Fruit fly (Drosophila melanogaster) whole organism, prepupa: Measurements from ENCODE around the gene yps.

Experiments
- Blimp-1 ChIP-seq: fragments of 200-800 bp; sonication (Bioruptor generic); optimal IDR thresholded peaks from 3 replicates; lab custom pipeline; 2017; ENCODE audit warnings: missing biosample characterization, missing genetic modification characterization, mild to moderate bottlenecking, moderate library complexity, missing genetic modification reagents
- CG10631 ChIP-seq: fragments of 200-800 bp; sonication (Bioruptor generic); optimal IDR thresholded peaks from 2 replicates; lab custom pipeline; 2016; ENCODE audit warnings: missing biosample characterization, missing genetic modification characterization
- CG10669 ChIP-seq: fragments of 200-800 bp; sonication (Bioruptor generic); optimal IDR thresholded peaks from 3 replicates; lab custom pipeline; 2018; ENCODE audit warnings: missing biosample characterization, mild to moderate bottlenecking, missing genetic modification characterization, moderate library complexity
- CG11294 ChIP-seq: fragments of 200-800 bp; sonication (Bioruptor generic); IDR thresholded peaks from 2 replicates; pipeline ENCODE4 v1.3.6; 2022; ENCODE audit warnings: missing biosample characterization, missing genetic modification characterization
- CG11762 ChIP-seq: fragments of 200-800 bp; sonication (Bioruptor generic); optimal IDR thresholded peaks from 3 replicates; lab custom pipeline; 2016; ENCODE audit warnings: missing biosample characterization, missing genetic modification characterization; ENCODE audit not compliant: insufficient read depth
- CG11902 ChIP-seq: fragments of 200-800 bp; sonication (Bioruptor generic); optimal IDR thresholded peaks from 3 replicates; lab custom pipeline; 2016; ENCODE audit warnings: missing biosample characterization, missing genetic modification characterization
- CG1621 ChIP-seq: fragments of 200-800 bp; sonication (Bioruptor generic); optimal IDR thresholded peaks from 3 replicates; lab custom pipeline; 2018; ENCODE audit warnings: missing biosample characterization, mild to moderate bottlenecking, missing genetic modification characterization
- CG16779 ChIP-seq: fragments of 200-800 bp; sonication (Bioruptor generic); optimal IDR thresholded peaks from 3 replicates; lab custom pipeline; 2017; ENCODE audit warnings: missing biosample characterization, mild to moderate bottlenecking, missing genetic modification characterization
- CG3032 ChIP-seq: fragments of 200-800 bp; optimal IDR thresholded peaks from 2 replicates; lab custom pipeline; 2019; ENCODE audit warnings: missing biosample characterization, mild to moderate bottlenecking, missing genetic modification characterization, moderate library complexity
- CG31627 ChIP-seq: fragments of 200-800 bp; sonication (Bioruptor generic); optimal IDR thresholded peaks from 3 replicates; lab custom pipeline; 2016; ENCODE audit warnings: missing biosample characterization, missing genetic modification characterization
- CG32006 ChIP-seq: fragments of 200-800 bp; sonication (Bioruptor generic); optimal IDR thresholded peaks from 3 replicates; lab custom pipeline; 2017; ENCODE audit warnings: missing biosample characterization, mild to moderate bottlenecking, missing genetic modification characterization
- CG34406 ChIP-seq: fragments of 200-800 bp; sonication (Bioruptor generic); optimal IDR thresholded peaks from 3 replicates; lab custom pipeline; 2016; ENCODE audit warnings: missing biosample characterization, missing genetic modification characterization
- CG3919 ChIP-seq: fragments of 200-800 bp; sonication (Bioruptor generic); optimal IDR thresholded peaks from 3 replicates; lab custom pipeline; 2016; ENCODE audit warnings: missing biosample characterization, missing genetic modification characterization
- CG4318 ChIP-seq: fragments of 200-800 bp; sonication (Bioruptor generic); optimal IDR thresholded peaks from 3 replicates; lab custom pipeline; 2017; ENCODE audit warnings: missing biosample characterization, mild to moderate bottlenecking, missing genetic modification characterization
- CG6163 ChIP-seq: fragments of 200-800 bp; sonication (Bioruptor generic); IDR thresholded peaks from 3 replicates; pipeline ENCODE4 v1.3.6; 2022; ENCODE audit warnings: missing biosample characterization, missing genetic modification characterization
- CG6276 ChIP-seq: fragments of 200-800 bp; sonication (Bioruptor generic); optimal IDR thresholded peaks from 2 replicates; lab custom pipeline; 2017; ENCODE audit warnings: missing biosample characterization, mild to moderate bottlenecking, missing genetic modification characterization
- CG6792 ChIP-seq: fragments of 200-800 bp; sonication (Bioruptor generic); optimal IDR thresholded peaks from 3 replicates; lab custom pipeline; 2016; ENCODE audit warnings: missing biosample characterization, missing genetic modification characterization
- CG6808 ChIP-seq: fragments of 200-800 bp; sonication (Bioruptor generic); optimal IDR thresholded peaks from 3 replicates; lab custom pipeline; 2017; ENCODE audit warnings: missing biosample characterization, missing genetic modification characterization, mild to moderate bottlenecking, moderate library complexity, missing genetic modification reagents
- CG6854 ChIP-seq: fragments of 200-800 bp; sonication (Bioruptor generic); optimal IDR thresholded peaks from 2 replicates; lab custom pipeline; 2017; ENCODE audit warnings: missing biosample characterization, mild to moderate bottlenecking, missing genetic modification characterization
- CG7368 ChIP-seq: fragments of 200-800 bp; sonication (Bioruptor generic); optimal IDR thresholded peaks from 3 replicates; lab custom pipeline; 2016; ENCODE audit warnings: missing biosample characterization, missing genetic modification characterization
- CG8119 ChIP-seq: fragments of 200-800 bp; sonication (Bioruptor generic); IDR thresholded peaks from 3 replicates; pipeline ENCODE4 v1.3.6; 2022; ENCODE audit warnings: missing biosample characterization, missing genetic modification characterization
- CG8319 ChIP-seq: fragments of 200-800 bp; sonication (Bioruptor generic); optimal IDR thresholded peaks from 3 replicates; lab custom pipeline; 2016; ENCODE audit warnings: missing biosample characterization, missing genetic modification characterization
- CG8632 ChIP-seq: fragments of 200-800 bp; sonication (Bioruptor generic); optimal IDR thresholded peaks from 3 replicates; lab custom pipeline; 2016; ENCODE audit warnings: missing biosample characterization, missing genetic modification characterization
- CG9139 ChIP-seq: fragments of 200-800 bp; sonication (Bioruptor generic); optimal IDR thresholded peaks from 3 replicates; lab custom pipeline; 2017; ENCODE audit warnings: missing biosample characterization, mild to moderate bottlenecking, missing genetic modification characterization
- Eip75B ChIP-seq: fragments of 200-800 bp; sonication (Bioruptor generic); optimal IDR thresholded peaks from 3 replicates; lab custom pipeline; 2016; ENCODE audit warnings: missing biosample characterization, missing genetic modification characterization
- Eip78C ChIP-seq: fragments of 200-800 bp; sonication (Bioruptor generic); peaks from one replicate; lab custom pipeline; 2016; ENCODE audit warnings: missing biosample characterization, missing genetic modification characterization
- Eip93F ChIP-seq: fragments of 200-800 bp; sonication (Bioruptor generic); optimal IDR thresholded peaks from 2 replicates; lab custom pipeline; 2016; ENCODE audit warnings: missing biosample characterization, mild to moderate bottlenecking, missing genetic modification characterization
- Ets21C ChIP-seq: fragments of 200-800 bp; sonication (Bioruptor generic); optimal IDR thresholded peaks from 3 replicates; lab custom pipeline; 2016; ENCODE audit warnings: missing biosample characterization, missing genetic modification characterization
- Gug ChIP-seq: fragments of 200-800 bp; sonication (Bioruptor generic); IDR thresholded peaks from 2 replicates; pipeline ENCODE4 v1.3.6; 2022; ENCODE audit warnings: missing biosample characterization, missing genetic modification characterization
- Hr38 ChIP-seq: sonication (Bioruptor generic); optimal IDR thresholded peaks from 2 replicates; lab custom pipeline; 2016; ENCODE audit warnings: missing biosample characterization, missing genetic modification characterization
- Hr39 ChIP-seq: fragments of 200-800 bp; sonication (Bioruptor generic); optimal IDR thresholded peaks from 2 replicates; lab custom pipeline; 2016; ENCODE audit warnings: missing biosample characterization, missing genetic modification characterization
- Lpt ChIP-seq: fragments of 200-800 bp; sonication (Bioruptor generic); optimal IDR thresholded peaks from 3 replicates; lab custom pipeline; 2016; ENCODE audit warnings: missing biosample characterization, missing genetic modification characterization
- Met ChIP-seq: fragments of 200-800 bp; sonication (Bioruptor generic); optimal IDR thresholded peaks from 3 replicates; lab custom pipeline; 2016; ENCODE audit warnings: missing biosample characterization, missing genetic modification characterization
- Sox102F ChIP-seq: fragments of 200-800 bp; sonication (Bioruptor generic); optimal IDR thresholded peaks from 2 replicates; lab custom pipeline; 2016; ENCODE audit warnings: missing biosample characterization, mild to moderate bottlenecking, missing genetic modification characterization
- Sox14 ChIP-seq: fragments of 200-800 bp; sonication (Bioruptor generic); optimal IDR thresholded peaks from 3 replicates; lab custom pipeline; 2016; ENCODE audit warnings: missing biosample characterization, missing genetic modification characterization
- Sox15 ChIP-seq: fragments of 200-800 bp; sonication (Bioruptor generic); optimal IDR thresholded peaks from 3 replicates; lab custom pipeline; 2016; ENCODE audit warnings: missing biosample characterization, missing genetic modification characterization
- acj6 ChIP-seq: fragments of 200-800 bp; sonication (Bioruptor generic); optimal IDR thresholded peaks from 3 replicates; lab custom pipeline; 2016; ENCODE audit warnings: missing biosample characterization, missing genetic modification characterization
- dac ChIP-seq: fragments of 200-800 bp; sonication (Bioruptor generic); optimal IDR thresholded peaks from 2 replicates; lab custom pipeline; 2017; ENCODE audit warnings: missing biosample characterization, mild to moderate bottlenecking, missing genetic modification characterization
- eg ChIP-seq: fragments of 200-800 bp; sonication (Bioruptor generic); IDR thresholded peaks from 3 replicates; pipeline ENCODE4 v1.3.6; 2022; ENCODE audit warnings: missing biosample characterization, missing genetic modification characterization
- fd85E ChIP-seq: fragments of 200-800 bp; sonication (Bioruptor generic); optimal IDR thresholded peaks from 3 replicates; lab custom pipeline; 2016; ENCODE audit warnings: missing biosample characterization, missing genetic modification characterization
- fkh ChIP-seq: fragments of 200-800 bp; sonication (Bioruptor generic); optimal IDR thresholded peaks from 3 replicates; lab custom pipeline; 2017; ENCODE audit warnings: missing biosample characterization, mild to moderate bottlenecking, missing genetic modification characterization, moderate library complexity
- net ChIP-seq: fragments of 200-800 bp; sonication (Bioruptor generic); optimal IDR thresholded peaks from 3 replicates; lab custom pipeline; 2016; ENCODE audit warnings: missing biosample characterization, missing genetic modification characterization
- pdm3 ChIP-seq: fragments of 200-800 bp; sonication (Bioruptor generic); optimal IDR thresholded peaks from 3 replicates; lab custom pipeline; 2016; ENCODE audit warnings: missing biosample characterization, missing genetic modification characterization
- salr ChIP-seq, 2 experiments: fragments of 200-800 bp; sonication (Bioruptor generic); optimal IDR thresholded peaks; 3 replicates each; lab custom pipeline; 2016 to 2018; ENCODE audit warnings: missing biosample characterization in 2 of 2, missing genetic modification characterization in 2 of 2, mild to moderate bottlenecking in 1 of 2
- spab ChIP-seq: fragments of 200-800 bp; sonication (Bioruptor generic); optimal IDR thresholded peaks from 2 replicates; lab custom pipeline; 2017; ENCODE audit warnings: missing biosample characterization, mild to moderate bottlenecking, missing genetic modification characterization, missing genetic modification reagents
- svp ChIP-seq: fragments of 200-800 bp; sonication (Bioruptor generic); peaks from one replicate; lab custom pipeline; 2016; ENCODE audit warnings: missing biosample characterization, missing genetic modification characterization
- topi ChIP-seq: fragments of 200-800 bp; sonication (Bioruptor generic); optimal IDR thresholded peaks from 3 replicates; lab custom pipeline; 2016; ENCODE audit warnings: missing biosample characterization, missing genetic modification characterization
- vri ChIP-seq: fragments of 200-800 bp; sonication (Bioruptor generic); optimal IDR thresholded peaks from 3 replicates; lab custom pipeline; 2016; ENCODE audit warnings: missing biosample characterization, mild to moderate bottlenecking, missing genetic modification characterization

yps gene

dm6 chr3L:12077348-12077747 lies 47.6 kb downstream of the yps start (continued):
- peak; percentile 78 for TF ChIP-seq CG34406 (GFP tag; lab: Kevin White, UChicago)
- peak; percentile 75 for TF ChIP-seq Sox102F (GFP tag; lab: Kevin White, UChicago)
- TF ChIP-seq Hr39 (GFP tag; lab: Kevin White, UChicago) = peak; percentile 69
- TF ChIP-seq Ets21C (GFP tag; lab: Kevin White, UChicago) = peak; percentile 16
- no peak for TF ChIP-seq Hr38
- peak; percentile 54 for TF ChIP-seq CG11294 (GFP tag; lab: Robert Waterston, UW)
- TF ChIP-seq CG3032 (tag; lab: Kevin White, UChicago) = peak; percentile 71
- TF ChIP-seq Eip78C (GFP tag; lab: Kevin White, UChicago) = peak; percentile 93
- TF ChIP-seq CG3919 (GFP tag; lab: Kevin White, UChicago) = peak; percentile 89
- TF ChIP-seq Gug (GFP tag; lab: Robert Waterston, UW) = peak; percentile 62
- TF ChIP-seq eg = peak; percentile 88
- peak; percentile 43 for TF ChIP-seq Blimp-1
- peak; percentile 61 for TF ChIP-seq vri (GFP tag; lab: Kevin White, UChicago)
- TF ChIP-seq CG7368 = peak; percentile 74
- TF ChIP-seq topi (GFP tag; lab: Kevin White, UChicago) = peak; percentile 74
- peak; percentile 77 for TF ChIP-seq spab (GFP tag; lab: Kevin White, UChicago)
- TF ChIP-seq CG11762 (GFP tag; lab: Kevin White, UChicago) = peak; percentile 70
- peak; percentile 86 for TF ChIP-seq svp (GFP tag; lab: Kevin White, UChicago)
- TF ChIP-seq CG32006 = peak; percentile 88
- peak; percentile 54 for TF ChIP-seq Sox15 (GFP tag; lab: Kevin White, UChicago)
- peak; percentile 51 for TF ChIP-seq dac (GFP tag; lab: Kevin White, UChicago)

dm6 chr3L:12076312-12076711 lies 48.6 kb downstream of the yps start:
- no peak for TF ChIP-seq Hr39 (GFP tag; lab: Kevin White, UChicago)
- no peak for TF ChIP-seq CG31627
- TF ChIP-seq CG3032 (tag; lab: Kevin White, UChicago) = no peak
- TF ChIP-seq acj6 = no peak
- TF ChIP-seq CG6163 = no peak; the same call in 2 of the 3 replicates
- TF ChIP-seq CG8632 (GFP tag; lab: Kevin White, UChicago) = no peak
- TF ChIP-seq net = no peak
- peak; percentile 14 for TF ChIP-seq pdm3 (GFP tag; lab: Kevin White, UChicago)
- no peak for TF ChIP-seq CG10631 (GFP tag; lab: Kevin White, UChicago)
- TF ChIP-seq CG6276 (GFP tag; lab: Kevin White, UChicago) = peak; percentile 28
- no peak for TF ChIP-seq CG34406 (GFP tag; lab: Kevin White, UChicago)
- no peak for TF ChIP-seq CG10669 (GFP tag; lab: Kevin White, UChicago)
- no peak for TF ChIP-seq CG9139 (GFP tag; lab: Kevin White, UChicago)
- TF ChIP-seq CG32006 = peak; percentile 61
- TF ChIP-seq Eip75B = no peak
- no peak for TF ChIP-seq Eip93F (GFP tag; lab: Kevin White, UChicago)
- peak; percentile 66 for TF ChIP-seq CG8119 (GFP tag; lab: Robert Waterston, UW)
- TF ChIP-seq Sox14 (GFP tag; lab: Kevin White, UChicago) = no peak
- TF ChIP-seq CG6854 = no peak
- TF ChIP-seq CG8319 (GFP tag; lab: Kevin White, UChicago) = no peak
- TF ChIP-seq fkh = no peak
- no peak for TF ChIP-seq Sox102F (GFP tag; lab: Kevin White, UChicago)
- TF ChIP-seq spab (GFP tag; lab: Kevin White, UChicago) = no peak
- no peak for TF ChIP-seq svp (GFP tag; lab: Kevin White, UChicago)
- TF ChIP-seq Met (GFP tag; lab: Kevin White, UChicago) = no peak
- no peak for TF ChIP-seq Gug (GFP tag; lab: Robert Waterston, UW)
- no peak for TF ChIP-seq CG11294 (GFP tag; lab: Robert Waterston, UW)
- TF ChIP-seq Sox15 (GFP tag; lab: Kevin White, UChicago) = no peak
- no peak for TF ChIP-seq fd85E (GFP tag; lab: Kevin White, UChicago)
- no peak for TF ChIP-seq Lpt
- TF ChIP-seq CG1621 (tag; lab: Kevin White, UChicago) = no peak
- no peak for TF ChIP-seq CG6792 (GFP tag; lab: Kevin White, UChicago)
- TF ChIP-seq CG6808 (GFP tag; lab: Kevin White, UChicago) = no peak
- no peak for TF ChIP-seq Ets21C (GFP tag; lab: Kevin White, UChicago)
- no peak for TF ChIP-seq CG7368
- peak in 1 of 2 experiments; percentile 33 for TF ChIP-seq salr (GFP tag; optimal IDR thresholded peaks at IDR 0.05; lab: Kevin White, UChicago)
- no peak for TF ChIP-seq CG3919 (GFP tag; lab: Kevin White, UChicago)
- TF ChIP-seq CG4318 (GFP tag; lab: Kevin White, UChicago) = peak; percentile 8
- TF ChIP-seq topi (GFP tag; lab: Kevin White, UChicago) = no peak
- no peak for TF ChIP-seq CG11902 (GFP tag; lab: Kevin White, UChicago)
- no peak for TF ChIP-seq CG16779
- TF ChIP-seq eg = peak; percentile 55; the same call in 2 of the 3 replicates
- no peak for TF ChIP-seq dac (GFP tag; lab: Kevin White, UChicago)
